Worm (Caenorhabditis elegans): ENCODE measurements around the gene irld-9.

DNA sequence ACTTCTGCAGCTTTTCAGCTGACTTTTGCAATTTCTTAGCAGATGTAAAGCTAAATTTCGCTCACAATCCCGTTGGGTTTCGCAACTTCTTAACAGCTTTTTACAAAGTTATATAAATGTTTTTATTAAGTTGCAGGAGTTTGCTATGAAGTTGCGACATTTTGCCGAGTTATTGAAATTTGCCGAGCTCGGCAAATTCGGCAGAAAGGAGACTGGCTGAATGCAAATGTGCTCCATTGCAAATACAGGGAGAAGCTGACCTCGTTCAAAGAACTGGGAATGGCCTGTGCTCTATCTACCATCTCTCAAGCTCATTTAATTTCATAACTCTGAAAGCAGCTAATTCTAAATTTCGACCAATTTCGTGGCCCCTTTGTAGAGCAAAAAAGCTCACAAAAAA, 46.1 kb upstream of the irld-9 start, which contains the start of gene C08F1.11:
- TF ChIP-seq nfya-1 (tag; optimal IDR thresholded peaks at IDR 0.05; ENCODE audit: borderline replicate concordance, insufficient read depth) (no peak), Y53F4B.3 (GFP tag; IDR thresholded peaks at IDR 0.05) (no peak), pha-4 (tag; optimal IDR thresholded peaks at IDR 0.05) (no peak), chd-7 (tag; optimal IDR thresholded peaks at IDR 0.05) (no peak), lir-1 (GFP tag; conservative IDR thresholded peaks at IDR 0.05) (no peak), T26A5.8 (tag; optimal IDR thresholded peaks at IDR 0.05) (no peak), madf-8 (GFP tag; conservative IDR thresholded peaks at IDR 0.05) (no peak), F49E8.2 (tag; optimal IDR thresholded peaks at IDR 0.05; ENCODE audit: insufficient read depth) (no peak)
